Fruit fly (Drosophila melanogaster) whole organism: ENCODE measurements around the gene Slip1.

Source experiments
- CG8478 ChIP-seq: fragments of >200 bp; optimal IDR thresholded peaks from 2 replicates; lab custom pipeline; 2018; ENCODE audit warnings: inconsistent platforms
- Dll ChIP-seq: fragments of >200 bp; optimal IDR thresholded peaks from 2 replicates; lab custom pipeline; 2017
- EcR ChIP-seq, 2 experiments: fragments of >200 bp; optimal IDR thresholded peaks; 2 replicates each; lab custom pipeline; 2017; ENCODE audit warnings: missing biosample characterization in 2 of 2, missing genetic modification characterization in 2 of 2, missing genetic modification reagents in 2 of 2
- pan ChIP-seq: fragments of >200 bp; optimal IDR thresholded peaks from 2 replicates; lab custom pipeline; 2017
- psq ChIP-seq: fragments of >200 bp; optimal IDR thresholded peaks from 2 replicates; lab custom pipeline; 2017
- usp ChIP-seq: fragments of >200 bp; optimal IDR thresholded peaks from 2 replicates; lab custom pipeline; 2017; ENCODE audit warnings: missing biosample characterization, missing genetic modification characterization, mixed read lengths

Gene Slip1

DNA sequence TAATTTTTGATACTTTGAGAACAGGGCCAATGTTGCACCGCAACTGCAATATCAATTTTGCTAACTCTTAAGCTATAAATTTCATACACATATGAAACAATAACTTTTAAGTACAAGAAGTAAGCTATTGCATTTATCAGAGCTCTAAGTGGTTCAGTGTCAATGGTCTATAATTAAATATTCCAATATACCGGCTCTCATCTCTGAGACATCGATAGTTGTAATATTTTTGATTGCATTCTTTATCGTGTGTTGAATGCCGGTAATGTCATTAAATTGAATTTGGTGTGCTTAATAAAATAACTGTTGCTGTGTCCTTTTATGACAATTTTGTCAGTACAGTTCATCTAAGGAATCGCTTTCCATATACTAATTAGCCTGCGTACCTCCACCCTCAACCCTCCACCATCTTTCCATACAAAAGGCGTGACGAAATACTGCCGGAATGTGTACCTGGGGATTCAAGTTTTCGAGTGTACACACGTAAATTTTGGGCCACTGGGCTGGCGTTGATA is 7.5 kb downstream of the Slip1 start, which contains the start of gene CG11360:
Gene CG11360 (plus strand): TSS at position 238 of the 515 bp plus-strand sequence.
- no peak for TF ChIP-seq usp (GFP tag; lab: Kevin White, UChicago)
- no peak for TF ChIP-seq pan (lab: Kevin White, UChicago)
- no peak for TF ChIP-seq psq (lab: Kevin White, UChicago)
- TF ChIP-seq CG8478 (lab: Kevin White, UChicago): no peak
- TF ChIP-seq Dll (lab: Kevin White, UChicago): no peak
- TF ChIP-seq EcR (GFP tag; optimal IDR thresholded peaks at IDR 0.05; lab: Kevin White, UChicago): no peak

DNA sequence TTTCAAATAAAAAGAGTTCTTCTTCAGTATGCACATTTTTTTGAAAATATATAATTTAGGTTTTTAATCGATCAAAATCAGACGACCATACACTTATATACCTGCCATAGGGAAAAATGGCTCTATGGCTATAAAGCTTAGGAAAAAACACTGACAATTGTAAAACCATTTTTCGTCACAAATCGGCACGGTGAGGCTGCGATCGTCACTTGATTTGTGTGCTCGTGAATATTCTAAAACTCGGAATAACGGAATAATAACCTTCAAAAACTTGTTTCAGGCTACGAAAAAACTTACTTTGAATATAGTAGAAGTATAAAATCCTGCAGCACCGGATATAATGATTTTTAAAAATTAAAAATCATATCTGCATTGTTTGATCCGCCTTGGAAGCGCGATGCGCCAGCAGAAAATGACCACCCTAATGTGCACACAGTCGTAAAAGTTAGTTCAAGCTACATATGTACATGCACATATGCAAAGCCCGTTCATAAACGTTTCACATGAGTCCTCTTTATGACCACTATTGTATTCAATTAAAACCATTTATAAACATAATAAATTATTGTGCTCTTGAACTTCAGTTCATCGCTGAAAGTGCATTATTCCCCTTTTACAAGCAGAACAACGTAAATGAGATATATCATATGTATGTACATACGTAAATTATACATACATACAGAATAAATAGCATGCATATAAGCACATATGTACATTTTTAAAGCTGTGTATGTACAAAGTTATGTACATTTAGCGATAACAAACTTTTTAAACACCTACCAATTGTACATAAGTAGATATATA is 31.7 kb downstream of the Slip1 start:
- no peak for TF ChIP-seq CG8478 (lab: Kevin White, UChicago)
- no peak for TF ChIP-seq Dll (lab: Kevin White, UChicago)
- TF ChIP-seq pan (lab: Kevin White, UChicago): no peak
- no peak for TF ChIP-seq usp (GFP tag; lab: Kevin White, UChicago)
- no peak for TF ChIP-seq EcR (GFP tag; optimal IDR thresholded peaks at IDR 0.05; lab: Kevin White, UChicago)
- TF ChIP-seq psq (lab: Kevin White, UChicago): no peak

DNA sequence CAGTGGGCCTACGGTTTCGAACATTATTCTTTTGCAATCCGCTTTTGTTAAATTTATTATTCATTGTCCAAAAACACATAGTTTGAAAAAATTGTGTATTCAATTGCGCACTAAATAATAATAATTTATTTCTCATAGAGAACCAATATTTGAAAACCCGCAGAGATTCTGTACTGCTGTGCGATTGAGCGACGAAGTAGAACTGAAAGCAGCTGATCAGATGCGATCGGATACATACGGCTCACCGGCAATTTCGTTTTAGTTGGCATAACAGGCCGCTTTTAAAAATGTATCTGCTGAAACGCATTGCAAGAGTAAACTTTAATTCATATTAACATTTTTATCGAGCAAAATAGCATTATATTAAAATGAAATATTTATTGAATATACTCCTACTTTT is 32.4 kb downstream of the Slip1 start, which contains the start of gene myo:
Gene myo (minus strand): TSS at position 211 of the 400 bp plus-strand sequence.
- TF ChIP-seq psq (lab: Kevin White, UChicago) (no peak), usp (GFP tag; lab: Kevin White, UChicago) (no peak), EcR (GFP tag; optimal IDR thresholded peaks at IDR 0.05; lab: Kevin White, UChicago) (no peak), pan (lab: Kevin White, UChicago) (no peak), CG8478 (lab: Kevin White, UChicago) (no peak), Dll (lab: Kevin White, UChicago) (no peak)

DNA sequence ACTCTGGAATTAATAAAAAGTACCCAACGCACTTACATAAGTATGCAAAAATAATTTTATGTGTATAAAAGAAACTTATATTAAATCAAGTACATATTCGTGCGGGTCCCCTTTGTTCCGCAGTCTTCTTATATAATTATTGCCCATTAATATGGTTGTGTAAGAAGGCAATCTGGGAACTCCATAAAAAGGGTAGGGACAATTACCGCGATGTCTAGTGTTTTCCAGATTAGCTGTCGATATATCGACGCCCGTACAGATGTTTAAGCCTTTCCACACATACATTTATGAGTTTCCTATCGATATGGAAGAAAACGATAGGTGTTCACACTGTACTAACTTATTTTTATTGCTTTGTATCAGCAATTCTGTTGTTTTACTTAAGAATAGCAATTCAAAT is 33.2 kb downstream of the Slip1 start:
- TF ChIP-seq EcR (GFP tag; optimal IDR thresholded peaks at IDR 0.05; lab: Kevin White, UChicago) (no peak), CG8478 (lab: Kevin White, UChicago) (no peak), pan (lab: Kevin White, UChicago) (no peak), usp (GFP tag; lab: Kevin White, UChicago) (no peak), psq (lab: Kevin White, UChicago) (no peak), Dll (lab: Kevin White, UChicago) (no peak)

DNA sequence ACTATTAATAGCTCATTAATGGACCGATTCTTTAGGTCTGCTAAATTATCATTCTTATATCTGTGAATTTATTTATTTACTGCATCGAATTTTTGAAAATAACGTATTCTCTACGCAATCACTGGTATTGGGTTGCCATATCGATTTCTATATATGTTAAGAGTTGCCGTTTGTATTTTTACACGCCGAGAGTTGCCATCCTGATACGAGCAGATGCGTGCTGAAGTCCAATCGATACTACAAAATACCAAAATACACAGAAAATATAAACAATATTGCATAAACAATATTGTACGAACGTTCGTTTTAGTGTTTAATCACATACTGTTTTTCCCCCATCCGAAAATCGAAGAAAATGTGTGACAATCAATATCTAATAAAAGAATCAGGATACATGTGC is 34.0 kb downstream of the Slip1 start, which contains the start of gene ey:
Gene ey (plus strand): TSS at position 227 of the 400 bp plus-strand sequence.
- TF ChIP-seq psq (lab: Kevin White, UChicago): no peak
- no peak for TF ChIP-seq usp (GFP tag; lab: Kevin White, UChicago)
- no peak for TF ChIP-seq EcR (GFP tag; optimal IDR thresholded peaks at IDR 0.05; lab: Kevin White, UChicago)
- no peak for TF ChIP-seq Dll (lab: Kevin White, UChicago)
- no peak for TF ChIP-seq CG8478 (lab: Kevin White, UChicago)
- TF ChIP-seq pan (lab: Kevin White, UChicago): no peak

DNA sequence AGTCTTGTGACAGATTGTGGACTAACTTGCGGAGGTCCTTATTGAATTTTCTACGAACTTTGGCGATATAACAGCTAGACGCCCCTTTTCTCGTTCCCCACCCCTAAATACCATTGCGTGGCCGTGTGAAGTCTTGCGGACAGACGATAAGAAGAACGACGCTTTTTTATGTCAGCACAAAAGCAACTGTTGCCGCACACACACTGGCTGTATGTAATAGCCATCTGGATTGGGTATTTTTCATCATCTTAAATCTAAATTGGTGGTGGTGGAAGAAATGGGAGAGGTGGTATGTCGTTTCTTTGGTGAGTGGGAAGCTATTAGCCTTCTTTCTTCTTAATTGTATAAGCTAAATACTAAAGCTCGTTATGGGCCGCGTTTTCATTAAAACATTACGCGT is 38.5 kb downstream of the Slip1 start:
- TF ChIP-seq Dll (lab: Kevin White, UChicago) (no peak), CG8478 (lab: Kevin White, UChicago) (no peak), pan (lab: Kevin White, UChicago) (no peak), usp (GFP tag; lab: Kevin White, UChicago) (no peak), EcR (GFP tag; optimal IDR thresholded peaks at IDR 0.05; lab: Kevin White, UChicago) (no peak), psq (lab: Kevin White, UChicago) (no peak)

DNA sequence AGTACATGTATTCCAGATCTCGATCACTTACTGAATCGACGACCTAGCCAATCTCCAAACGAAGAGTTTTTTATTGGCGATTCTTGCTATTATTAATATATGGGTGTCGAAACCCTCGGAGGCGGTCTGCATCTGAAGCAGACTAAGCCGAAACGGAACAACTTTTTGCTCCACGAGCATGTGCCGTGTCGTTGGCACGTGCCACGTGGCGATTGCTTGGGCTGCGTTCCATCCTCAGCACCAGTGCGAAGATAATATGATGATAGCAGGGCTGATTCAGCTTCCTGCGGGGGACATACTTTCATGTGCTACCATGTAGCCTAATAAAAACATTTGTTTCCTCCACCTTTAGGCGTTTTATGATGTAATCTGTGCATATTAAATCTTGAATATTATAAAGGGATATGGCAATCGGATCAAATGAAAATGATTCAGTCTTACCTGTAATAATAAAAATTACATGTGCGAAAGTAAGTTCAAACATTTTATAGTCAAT is 39.4 kb downstream of the Slip1 start:
- TF ChIP-seq pan (lab: Kevin White, UChicago): no peak
- no peak for TF ChIP-seq usp (GFP tag; lab: Kevin White, UChicago)
- TF ChIP-seq EcR (GFP tag; optimal IDR thresholded peaks at IDR 0.05; lab: Kevin White, UChicago): no peak
- no peak for TF ChIP-seq Dll (lab: Kevin White, UChicago)
- TF ChIP-seq psq (lab: Kevin White, UChicago): no peak
- no peak for TF ChIP-seq CG8478 (lab: Kevin White, UChicago)

DNA sequence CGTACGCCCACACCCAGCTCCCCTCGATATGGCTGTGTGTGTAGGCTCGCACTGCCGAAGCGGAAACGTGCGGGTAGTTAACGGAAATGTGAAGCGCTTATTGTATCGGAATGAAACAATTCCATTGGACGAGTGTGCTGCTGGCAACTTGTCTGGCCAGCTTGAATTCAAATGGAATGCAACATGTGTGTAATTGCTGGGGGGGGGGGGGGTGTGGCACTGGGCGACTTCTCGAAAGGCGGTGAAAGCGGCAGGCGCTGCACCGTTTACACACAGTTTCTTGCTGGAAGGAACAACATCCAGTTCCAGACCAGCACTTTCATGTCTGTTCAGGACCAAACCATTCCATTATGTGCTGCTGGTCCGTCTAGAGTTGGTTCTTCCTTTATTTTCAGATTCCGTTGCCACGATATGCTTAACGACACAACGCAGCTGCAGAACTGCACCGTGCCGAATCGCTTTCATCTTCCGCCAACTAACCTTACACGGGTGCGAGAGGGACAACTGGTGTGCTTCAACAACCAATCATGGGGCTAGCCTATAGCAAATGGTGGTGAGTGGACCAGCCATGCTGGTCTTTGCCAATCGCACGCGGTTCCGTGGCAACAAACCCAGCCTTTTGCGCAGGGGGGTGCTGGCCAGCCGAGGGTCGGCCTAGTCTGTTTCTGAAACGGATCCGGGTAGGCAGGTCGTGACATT is 40.7 kb downstream of the Slip1 start:
- no peak for TF ChIP-seq psq (lab: Kevin White, UChicago)
- TF ChIP-seq pan (lab: Kevin White, UChicago): peak; percentile 65
- TF ChIP-seq CG8478 (lab: Kevin White, UChicago): no peak

DNA sequence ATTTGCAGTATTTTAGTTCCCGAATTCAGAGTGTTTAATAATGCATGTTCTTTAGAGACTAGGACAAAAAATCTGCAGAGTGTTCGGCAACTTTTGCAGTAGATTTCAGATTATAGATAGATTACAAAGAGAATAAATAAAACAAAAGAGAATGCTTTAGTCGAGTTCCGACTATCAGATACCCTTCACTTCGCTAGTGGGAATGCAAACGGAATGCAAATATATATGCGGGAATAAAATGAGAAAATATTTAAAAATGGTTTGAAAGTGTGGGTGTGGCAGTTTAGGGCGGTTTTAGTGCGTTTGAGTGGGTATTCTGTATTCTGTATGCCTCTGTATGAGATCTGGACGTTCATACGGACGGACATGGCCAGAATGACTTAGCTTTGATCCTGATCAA is 43.4 kb downstream of the Slip1 start:
- TF ChIP-seq Dll (lab: Kevin White, UChicago) (no peak), usp (GFP tag; lab: Kevin White, UChicago) (no peak), CG8478 (lab: Kevin White, UChicago) (no peak), psq (lab: Kevin White, UChicago) (no peak), EcR (GFP tag; optimal IDR thresholded peaks at IDR 0.05; lab: Kevin White, UChicago) (no peak), pan (lab: Kevin White, UChicago) (no peak)

DNA sequence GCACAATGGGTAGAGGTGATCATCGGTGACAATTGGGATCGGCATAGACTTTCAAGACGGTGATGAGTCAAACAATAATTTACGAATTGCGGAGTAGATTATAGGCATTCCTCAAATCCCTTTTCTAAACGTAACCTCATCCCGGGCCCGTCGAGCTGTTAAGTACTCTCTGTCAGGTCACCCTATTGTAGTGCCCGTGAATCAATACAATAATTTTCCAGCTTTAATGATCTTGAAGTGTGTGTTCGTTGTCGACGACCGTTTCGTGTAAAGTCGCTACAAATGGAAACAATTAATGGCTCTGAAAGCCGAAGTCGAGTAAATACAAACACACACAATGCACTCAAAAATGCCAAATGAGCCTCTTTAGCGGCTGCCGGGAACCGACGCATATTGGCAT is 45.2 kb downstream of the Slip1 start:
- no peak for TF ChIP-seq usp (GFP tag; lab: Kevin White, UChicago)
- TF ChIP-seq EcR (GFP tag; optimal IDR thresholded peaks at IDR 0.05; lab: Kevin White, UChicago): no peak
- no peak for TF ChIP-seq CG8478 (lab: Kevin White, UChicago)
- TF ChIP-seq psq (lab: Kevin White, UChicago): no peak
- TF ChIP-seq Dll (lab: Kevin White, UChicago): no peak
- TF ChIP-seq pan (lab: Kevin White, UChicago): no peak
